Worm (Caenorhabditis elegans): ENCODE results near the gene Y49F6B.13.

Gene Y49F6B.13

DNA sequence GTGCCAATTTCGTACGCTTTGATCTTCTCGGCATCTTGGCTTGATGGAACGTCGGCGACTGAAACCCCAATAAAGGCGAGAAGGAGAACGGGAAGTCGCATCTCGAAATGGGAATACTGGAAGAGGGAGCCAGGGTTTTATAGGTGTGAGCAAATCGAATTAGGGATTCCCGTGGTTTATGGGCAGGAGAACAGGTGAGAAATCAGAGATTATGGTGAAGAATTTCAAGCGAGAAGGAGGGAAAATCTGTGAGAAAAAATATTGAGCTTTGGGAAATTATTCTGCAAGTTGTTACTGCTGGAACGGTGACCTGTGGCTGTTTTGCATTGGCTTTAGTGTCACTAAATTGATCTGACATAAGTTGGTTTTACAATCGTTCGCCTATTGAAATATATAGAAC, at the start of gene Y49F6B.13:
Gene Y49F6B.13 (minus strand): TSS at position 101 of the 400 bp plus-strand sequence.
- no peak for TF ChIP-seq scrt-1 (GFP tag; IDR thresholded peaks at IDR 0.05)
- no peak for TF ChIP-seq hmbx-1 (tag; optimal IDR thresholded peaks at IDR 0.05)
- TF ChIP-seq hmg-4 (GFP tag; optimal IDR thresholded peaks at IDR 0.05) = no peak
- TF ChIP-seq tbx-11 (GFP tag; IDR thresholded peaks at IDR 0.05) = no peak

DNA sequence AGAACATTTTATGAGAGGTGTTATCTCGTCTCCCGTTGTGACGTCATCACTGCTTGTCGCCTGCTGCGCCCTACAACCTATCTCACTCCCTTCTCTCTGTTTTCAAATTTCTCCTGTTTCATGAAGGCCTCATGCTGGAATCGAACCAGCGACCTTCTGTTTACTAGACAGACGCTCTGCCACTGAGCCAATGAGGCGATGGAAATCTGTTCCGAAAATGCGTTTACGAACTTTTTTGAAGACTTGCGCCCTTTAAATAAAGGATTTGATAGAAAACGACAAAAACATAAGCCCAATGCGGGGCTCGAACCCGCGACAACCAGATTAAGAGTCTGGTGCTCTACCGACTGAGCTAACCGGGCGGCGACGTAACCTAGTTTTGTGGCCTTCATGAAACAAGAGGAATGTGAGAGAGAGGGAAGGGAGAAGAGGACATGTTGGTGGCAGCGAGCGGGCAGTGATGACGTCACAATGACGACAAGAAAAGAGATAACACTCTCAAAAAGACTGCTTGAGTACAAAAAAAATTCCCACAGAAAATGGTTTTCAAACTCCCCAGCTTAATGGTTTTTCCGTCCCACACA, 47.5 kb upstream of the Y49F6B.13 start, which contains the start of gene clec-126:
Gene clec-126 (plus strand): TSS at position 534 of the 584 bp plus-strand sequence.
- TF ChIP-seq flt-1 (GFP tag; IDR thresholded peaks at IDR 0.05) = peak; percentile 87
- peak; percentile 52 for TF ChIP-seq hmbx-1 (tag; optimal IDR thresholded peaks at IDR 0.05)
- peak; percentile 84 for TF ChIP-seq aly-1 (tag; optimal IDR thresholded peaks at IDR 0.05)
- TF ChIP-seq scrt-1 (GFP tag; IDR thresholded peaks at IDR 0.05) = peak; percentile 89
- peak; percentile 94 for TF ChIP-seq ceh-36 (tag; optimal IDR thresholded peaks at IDR 0.05)
- peak; percentile 70 for TF ChIP-seq tra-4 (tag; optimal IDR thresholded peaks at IDR 0.05)
- peak; percentile 74 for TF ChIP-seq B0310.2 (tag; optimal IDR thresholded peaks at IDR 0.05)
- TF ChIP-seq tbx-37 (GFP tag; conservative IDR thresholded peaks at IDR 0.05) = peak; percentile 85
- peak; percentile 81 for TF ChIP-seq F13C5.2 (tag; optimal IDR thresholded peaks at IDR 0.05)
- TF ChIP-seq ets-7 (tag; optimal IDR thresholded peaks at IDR 0.05) = peak; percentile 76
- TF ChIP-seq tbx-11 (GFP tag; IDR thresholded peaks at IDR 0.05) = peak; percentile 78; the same call in 1 of the 2 replicates
- peak; percentile 86 for TF ChIP-seq sea-1 (GFP tag; conservative IDR thresholded peaks at IDR 0.05)
- TF ChIP-seq ama-1 (optimal IDR thresholded peaks at IDR 0.05) = no peak
- TF ChIP-seq hnd-1 (tag; optimal IDR thresholded peaks at IDR 0.05) = peak; percentile 62
- peak; percentile 90 for TF ChIP-seq pes-1 (GFP tag; IDR thresholded peaks at IDR 0.05)
- peak; percentile 93 for TF ChIP-seq hmg-4 (GFP tag; optimal IDR thresholded peaks at IDR 0.05)
- peak; percentile 77 for TF ChIP-seq ceh-13 (GFP tag; optimal IDR thresholded peaks at IDR 0.05)

DNA sequence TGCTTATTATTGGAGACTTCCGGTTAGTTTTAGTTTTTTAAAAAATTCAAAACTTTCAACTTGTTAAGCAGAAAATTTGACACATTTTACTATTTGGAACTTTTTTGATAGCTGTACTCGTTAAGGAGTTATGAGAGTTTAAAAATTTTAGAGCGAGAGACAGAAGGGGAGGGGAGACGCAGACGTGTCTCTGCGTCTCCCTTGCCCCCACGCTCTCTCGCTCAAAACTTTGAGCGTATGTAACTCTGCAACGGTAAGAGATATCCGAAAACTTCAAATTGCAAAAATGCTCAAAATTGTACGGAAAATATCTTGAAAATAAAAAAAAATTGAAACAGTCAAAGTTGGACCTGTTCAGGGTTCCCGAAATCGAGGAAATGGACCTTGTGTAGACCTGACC, 44.7 kb upstream of the Y49F6B.13 start:
- no peak for TF ChIP-seq B0310.2 (tag; optimal IDR thresholded peaks at IDR 0.05)
- TF ChIP-seq tbx-37 (GFP tag; conservative IDR thresholded peaks at IDR 0.05) = no peak
- no peak for TF ChIP-seq hnd-1 (tag; optimal IDR thresholded peaks at IDR 0.05)
- TF ChIP-seq scrt-1 (GFP tag; IDR thresholded peaks at IDR 0.05) = no peak
- TF ChIP-seq flt-1 (GFP tag; IDR thresholded peaks at IDR 0.05) = no peak
- TF ChIP-seq aly-1 (tag; optimal IDR thresholded peaks at IDR 0.05) = no peak
- no peak for TF ChIP-seq ceh-13 (GFP tag; optimal IDR thresholded peaks at IDR 0.05)
- TF ChIP-seq ceh-36 (tag; optimal IDR thresholded peaks at IDR 0.05) = no peak
- TF ChIP-seq sea-1 (GFP tag; conservative IDR thresholded peaks at IDR 0.05) = no peak

ce11 chrII:3515384-3516053, 44.0 kb upstream of the Y49F6B.13 start, which contains the start of the genes Y49F6B.14 and clec-125:
Gene Y49F6B.14, minus strand, starts transcription at chrII:3515484.
Gene clec-125, plus strand, starts transcription at chrII:3516003.
- TF ChIP-seq ceh-13 (GFP tag; optimal IDR thresholded peaks at IDR 0.05) = no peak
- no peak for TF ChIP-seq hmbx-1 (tag; optimal IDR thresholded peaks at IDR 0.05)
- no peak for TF ChIP-seq hnd-1 (tag; optimal IDR thresholded peaks at IDR 0.05)
- no peak for TF ChIP-seq ama-1 (optimal IDR thresholded peaks at IDR 0.05)
- no peak for TF ChIP-seq flt-1 (GFP tag; IDR thresholded peaks at IDR 0.05)
- TF ChIP-seq pes-1 (GFP tag; IDR thresholded peaks at IDR 0.05) = no peak
- TF ChIP-seq tbx-37 (GFP tag; conservative IDR thresholded peaks at IDR 0.05) = no peak
- no peak for TF ChIP-seq hmg-4 (GFP tag; optimal IDR thresholded peaks at IDR 0.05)

DNA sequence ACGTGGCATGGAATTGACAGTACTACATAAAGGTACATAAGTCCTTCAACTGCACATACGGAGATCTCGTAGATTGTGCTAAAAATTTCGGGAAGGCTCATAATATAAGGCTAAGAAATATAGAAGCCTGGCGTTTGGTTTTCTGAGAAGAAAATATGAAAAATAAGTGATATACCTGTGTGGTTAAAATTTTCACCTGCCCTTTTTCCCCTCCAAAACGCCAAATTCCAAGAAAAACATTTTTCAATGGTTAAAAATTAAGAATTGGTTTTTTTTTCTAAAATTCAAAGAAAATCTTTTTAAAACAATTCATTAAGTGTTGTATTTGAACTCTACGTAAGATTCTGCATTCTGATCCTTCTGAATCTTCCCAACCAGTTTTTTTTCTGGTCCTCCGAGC, 43.1 kb upstream of the Y49F6B.13 start, which contains the start of gene srz-5:
Gene srz-5 (minus strand): TSS at position 101 of the 400 bp plus-strand sequence.
- TF ChIP-seq ama-1 (optimal IDR thresholded peaks at IDR 0.05) = no peak
- TF ChIP-seq tbx-37 (GFP tag; conservative IDR thresholded peaks at IDR 0.05) = no peak
- no peak for TF ChIP-seq hmg-4 (GFP tag; optimal IDR thresholded peaks at IDR 0.05)
- TF ChIP-seq scrt-1 (GFP tag; IDR thresholded peaks at IDR 0.05) = no peak
- TF ChIP-seq ceh-13 (GFP tag; optimal IDR thresholded peaks at IDR 0.05) = no peak
- TF ChIP-seq tbx-11 (GFP tag; IDR thresholded peaks at IDR 0.05) = no peak
- no peak for TF ChIP-seq sea-1 (GFP tag; conservative IDR thresholded peaks at IDR 0.05)
- no peak for TF ChIP-seq pes-1 (GFP tag; IDR thresholded peaks at IDR 0.05)
- TF ChIP-seq ets-7 (tag; optimal IDR thresholded peaks at IDR 0.05) = no peak
- TF ChIP-seq ceh-36 (tag; optimal IDR thresholded peaks at IDR 0.05) = no peak
- no peak for TF ChIP-seq hmbx-1 (tag; optimal IDR thresholded peaks at IDR 0.05)
- no peak for TF ChIP-seq hnd-1 (tag; optimal IDR thresholded peaks at IDR 0.05)
- no peak for TF ChIP-seq aly-1 (tag; optimal IDR thresholded peaks at IDR 0.05)
- no peak for TF ChIP-seq B0310.2 (tag; optimal IDR thresholded peaks at IDR 0.05)
- no peak for TF ChIP-seq F13C5.2 (tag; optimal IDR thresholded peaks at IDR 0.05)

ce11 chrII:3512240-3512639, 40.7 kb upstream of the Y49F6B.13 start, which contains the start of gene Y49F6B.19:
Gene Y49F6B.19, minus strand, starts transcription at chrII:3512340.
- TF ChIP-seq B0310.2 (tag; optimal IDR thresholded peaks at IDR 0.05) (no peak), scrt-1 (GFP tag; IDR thresholded peaks at IDR 0.05) (no peak)

DNA sequence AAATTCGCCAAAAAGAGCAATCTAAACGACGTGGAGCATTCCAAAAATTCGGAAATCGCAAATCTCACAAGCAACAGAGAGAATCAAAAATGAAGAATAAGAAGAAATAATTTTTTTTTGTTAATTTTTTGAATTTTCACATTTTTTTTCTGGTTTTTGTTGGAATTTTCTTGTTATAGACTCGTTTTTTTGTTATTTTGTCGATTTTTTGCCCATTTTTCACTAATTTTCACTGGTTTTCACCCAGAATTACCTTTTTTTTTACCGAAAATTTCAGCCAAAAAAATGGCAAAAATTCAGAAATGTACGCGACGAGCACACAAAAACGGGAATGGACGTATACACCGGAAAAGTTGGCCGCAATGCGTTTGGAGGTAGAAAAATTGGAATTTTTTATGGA, 33.2 kb upstream of the Y49F6B.13 start, which contains the start of gene cyh-1:
Gene cyh-1 (plus strand): TSS at position 301 of the 400 bp plus-strand sequence.
- TF ChIP-seq scrt-1 (GFP tag; IDR thresholded peaks at IDR 0.05) (no peak), hmbx-1 (tag; optimal IDR thresholded peaks at IDR 0.05) (no peak), B0310.2 (tag; optimal IDR thresholded peaks at IDR 0.05) (no peak), tbx-11 (GFP tag; IDR thresholded peaks at IDR 0.05) (no peak), ets-7 (tag; optimal IDR thresholded peaks at IDR 0.05) (no peak), tbx-37 (GFP tag; conservative IDR thresholded peaks at IDR 0.05) (no peak), ceh-13 (GFP tag; optimal IDR thresholded peaks at IDR 0.05) (no peak)
